Fruit fly (Drosophila melanogaster) whole organism, pupa: ENCODE measurements around the gene kek4.

Experiments
- CG13204 ChIP-seq: fragments of 200-800 bp; sonication (Bioruptor generic); optimal IDR thresholded peaks from 2 replicates; lab custom pipeline; 2018; ENCODE audit warnings: missing biosample characterization, mild to moderate bottlenecking, missing genetic modification characterization, moderate library complexity
- CG15710 ChIP-seq: fragments of 200-800 bp; sonication (Bioruptor generic); optimal IDR thresholded peaks from 2 replicates; lab custom pipeline; 2018; ENCODE audit warnings: missing biosample characterization, mild to moderate bottlenecking, missing genetic modification characterization, moderate library complexity
- CG4496 ChIP-seq: fragments of 200-800 bp; sonication (Bioruptor generic); IDR thresholded peaks from 3 replicates; pipeline ENCODE4 v1.3.6; 2022; ENCODE audit warnings: missing biosample characterization, missing genetic modification characterization
- EcR ChIP-seq: fragments of 200-800 bp; sonication (Bioruptor generic); optimal IDR thresholded peaks from 3 replicates; lab custom pipeline; 2019; ENCODE audit warnings: missing biosample characterization, missing genetic modification characterization, mild to moderate bottlenecking, moderate library complexity, missing genetic modification reagents
- gl ChIP-seq: fragments of 200-800 bp; sonication (Bioruptor generic); optimal IDR thresholded peaks from 2 replicates; lab custom pipeline; 2018; ENCODE audit warnings: missing biosample characterization, mild to moderate bottlenecking, missing genetic modification characterization

dm6 chr2L:13176123-13176522 is 39.0 kb downstream of the kek4 start, which contains the start of gene CG43925:
- no peak for TF ChIP-seq gl (tag; lab: Kevin White, UChicago)
- no peak for TF ChIP-seq CG4496
- no peak for TF ChIP-seq CG15710 (tag; lab: Kevin White, UChicago)
- no peak for TF ChIP-seq EcR (GFP tag; lab: Kevin White, UChicago)
- no peak for TF ChIP-seq CG13204 (GFP tag; lab: Kevin White, UChicago)
